Fruit fly (Drosophila melanogaster) whole organism: ENCODE results near the gene jdp.

Experiments
- CG8478 ChIP-seq: fragments of >200 bp; optimal IDR thresholded peaks from 2 replicates; lab custom pipeline; 2018; ENCODE audit warnings: inconsistent platforms
- usp ChIP-seq: fragments of >200 bp; optimal IDR thresholded peaks from 2 replicates; lab custom pipeline; 2017; ENCODE audit warnings: missing biosample characterization, missing genetic modification characterization, mixed read lengths

DNA sequence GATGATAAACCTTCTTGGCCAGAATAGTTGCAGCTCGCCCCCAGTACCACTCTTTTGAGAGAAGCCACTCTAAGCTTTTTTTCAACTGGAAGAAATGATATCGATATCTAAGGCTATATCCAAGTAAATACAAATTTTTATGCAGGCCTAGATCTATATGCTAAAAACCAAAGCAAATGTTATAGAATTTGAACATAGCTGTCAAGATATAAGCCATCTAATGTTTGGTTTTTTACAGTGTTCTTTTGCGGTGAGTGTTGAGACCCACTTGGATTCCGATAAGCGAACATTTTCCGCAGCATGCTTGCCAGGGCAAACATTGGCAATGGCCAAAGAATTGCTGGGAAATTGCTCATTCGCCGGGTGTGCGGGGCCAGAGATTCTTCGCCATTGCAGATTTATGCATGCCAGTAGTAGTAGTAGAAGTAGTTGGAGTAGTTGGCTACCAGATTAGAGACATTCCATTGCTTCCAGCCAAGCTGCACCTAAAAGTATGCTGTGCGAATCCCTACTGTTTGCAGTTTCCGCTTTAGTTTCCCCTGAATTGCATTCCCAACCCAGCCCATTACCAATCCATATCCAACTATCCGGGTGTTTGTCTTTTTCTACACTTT, 2.0 kb upstream of the jdp start:
- TF ChIP-seq CG8478 (lab: Kevin White, UChicago) (no peak), usp (GFP tag; lab: Kevin White, UChicago) (no peak)
